Worm (Caenorhabditis elegans): ENCODE data around the gene W02B12.16.

W02B12.16 gene

ce11 chrII:11438417-11438816 is 37.9 kb downstream of the W02B12.16 start, which contains the start of gene vha-6:
Gene vha-6, minus strand, starts transcription at chrII:11438452.
- no peak for TF ChIP-seq sdz-12 (GFP tag; optimal IDR thresholded peaks at IDR 0.05)
- no peak for TF ChIP-seq tra-1 (GFP tag; IDR thresholded peaks at IDR 0.05)
- TF ChIP-seq jun-1 (tag; optimal IDR thresholded peaks at IDR 0.05) = no peak
- no peak for TF ChIP-seq Y105C5A.15 (GFP tag; IDR thresholded peaks at IDR 0.05)
- TF ChIP-seq snpc-1.2 (GFP tag; IDR thresholded peaks at IDR 0.05) = no peak
- TF ChIP-seq dve-1 (tag; optimal IDR thresholded peaks at IDR 0.05; ENCODE audit: insufficient read depth) = peak; percentile 39
- no peak for TF ChIP-seq madf-9 (GFP tag; conservative IDR thresholded peaks at IDR 0.05)
- no peak for TF ChIP-seq rbr-2 (tag; optimal IDR thresholded peaks at IDR 0.05)
- TF ChIP-seq ama-1 (optimal IDR thresholded peaks at IDR 0.05) = no peak
- TF ChIP-seq nhr-76 (tag; optimal IDR thresholded peaks at IDR 0.05) = no peak
- TF ChIP-seq vab-7 (GFP tag; IDR thresholded peaks at IDR 0.05) = no peak
- TF ChIP-seq nhr-41 (GFP tag; IDR thresholded peaks at IDR 0.05) = no peak
- peak; percentile 54 for TF ChIP-seq hlh-11 (tag; optimal IDR thresholded peaks at IDR 0.05)
- peak; percentile 58 for TF ChIP-seq nhr-28 (tag; optimal IDR thresholded peaks at IDR 0.05)
- no peak for TF ChIP-seq mes-2 (tag; optimal IDR thresholded peaks at IDR 0.05; ENCODE audit: poor library complexity, severe bottlenecking)
- TF ChIP-seq dmd-8 (GFP tag; IDR thresholded peaks at IDR 0.05) = no peak
- TF ChIP-seq lin-13 (GFP tag; optimal IDR thresholded peaks at IDR 0.05) = no peak
- TF ChIP-seq attf-4 (tag; optimal IDR thresholded peaks at IDR 0.05) = no peak
- TF ChIP-seq hif-1 (tag; optimal IDR thresholded peaks at IDR 0.05) = no peak
- TF ChIP-seq madf-5 (GFP tag; IDR thresholded peaks at IDR 0.05) = no peak
- TF ChIP-seq F26F4.8 (GFP tag; conservative IDR thresholded peaks at IDR 0.05) = no peak
- peak; percentile 48 for TF ChIP-seq nhr-77 (tag; optimal IDR thresholded peaks at IDR 0.05)
- TF ChIP-seq ces-1 (GFP tag; optimal IDR thresholded peaks at IDR 0.05) = no peak
- no peak for TF ChIP-seq ceh-28 (tag; optimal IDR thresholded peaks at IDR 0.05)
- no peak for TF ChIP-seq egl-27 (tag; optimal IDR thresholded peaks at IDR 0.05)
- TF ChIP-seq nhr-111 (GFP tag; optimal IDR thresholded peaks at IDR 0.05) = no peak
- TF ChIP-seq daf-8 (GFP tag; IDR thresholded peaks at IDR 0.05) = no peak
- no peak for TF ChIP-seq daf-16 (GFP tag; optimal IDR thresholded peaks at IDR 0.05)
- peak; percentile 50 for TF ChIP-seq daf-16 (tag; optimal IDR thresholded peaks at IDR 0.05)
- no peak for TF ChIP-seq snpc-4 (tag; optimal IDR thresholded peaks at IDR 0.05)
- no peak for TF ChIP-seq Y48G9A.11 (GFP tag; IDR thresholded peaks at IDR 0.05)
- no peak for TF ChIP-seq Y75B8A.6 (GFP tag; IDR thresholded peaks at IDR 0.05)
- no peak for TF ChIP-seq ZK546.5 (tag; optimal IDR thresholded peaks at IDR 0.05)
- TF ChIP-seq mdl-1 (tag; optimal IDR thresholded peaks at IDR 0.05) = no peak
- no peak for TF ChIP-seq lim-7 (GFP tag; IDR thresholded peaks at IDR 0.05)
- no peak for TF ChIP-seq cey-2 (tag; optimal IDR thresholded peaks at IDR 0.05; ENCODE audit: borderline replicate concordance, insufficient read depth)
- TF ChIP-seq ZK337.2 (GFP tag; IDR thresholded peaks at IDR 0.05) = no peak
- no peak for TF ChIP-seq lsy-2 (tag; optimal IDR thresholded peaks at IDR 0.05)
- TF ChIP-seq unc-39 (tag; optimal IDR thresholded peaks at IDR 0.05) = no peak
- TF ChIP-seq daf-12 (tag; optimal IDR thresholded peaks at IDR 0.05) = no peak
- TF ChIP-seq mep-1 (tag; optimal IDR thresholded peaks at IDR 0.05) = peak; percentile 2
- TF ChIP-seq skn-1 (tag; optimal IDR thresholded peaks at IDR 0.05) = no peak
- no peak for TF ChIP-seq hlh-30 (tag; optimal IDR thresholded peaks at IDR 0.05; ENCODE audit: insufficient read depth)
- peak; percentile 93 for TF ChIP-seq pqm-1 (tag; optimal IDR thresholded peaks at IDR 0.05)
- no peak for TF ChIP-seq tag-97 (GFP tag; IDR thresholded peaks at IDR 0.05)
- no peak for TF ChIP-seq R02D3.7 (tag; optimal IDR thresholded peaks at IDR 0.05)
- no peak for TF ChIP-seq mxl-3 (GFP tag; optimal IDR thresholded peaks at IDR 0.05)
- TF ChIP-seq nhr-102 (tag; optimal IDR thresholded peaks at IDR 0.05) = no peak
- no peak for TF ChIP-seq ceh-32 (tag; optimal IDR thresholded peaks at IDR 0.05; ENCODE audit: poor library complexity)
- TF ChIP-seq php-3 (GFP tag; IDR thresholded peaks at IDR 0.05) = no peak
- no peak for TF ChIP-seq fkh-10 (GFP tag; optimal IDR thresholded peaks at IDR 0.05)
- no peak for TF ChIP-seq lir-3 (tag; optimal IDR thresholded peaks at IDR 0.05)
